ENCODE assay signal across 6 worm cellular contexts in the genomic region with DNA sequence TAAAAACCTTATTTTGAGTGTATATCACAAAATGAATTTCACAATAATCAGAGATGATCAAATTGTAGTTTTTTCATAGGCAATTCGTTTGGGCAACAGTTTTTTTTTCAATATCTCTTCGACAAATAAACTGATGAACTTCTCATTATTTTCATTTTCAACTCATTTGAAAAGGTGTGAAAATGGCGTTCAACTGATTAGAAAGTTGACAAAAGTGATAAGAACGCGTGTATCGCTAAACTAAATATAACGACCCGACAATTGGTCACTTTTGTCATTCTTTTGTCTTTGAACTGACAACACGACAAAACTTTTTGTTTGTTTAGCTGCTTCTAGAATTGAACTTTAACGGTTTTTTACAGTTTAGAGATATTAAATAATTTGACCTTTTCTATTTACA.
TF ChIP-seq lines count a peak whose summit lies in the region.

No protein-coding gene starts in this region.

TF ChIP-seq in whole organism, L1 larva, 84 proteins besides CTCF, POLR2A, EP300 and RAD21:
- peak; percentile 5 for TF ChIP-seq elt-2 (tag; optimal IDR thresholded peaks at IDR 0.05; lab: Kevin White, UChicago)
- TF ChIP-seq dpl-1 (GFP tag; optimal IDR thresholded peaks at IDR 0.05; lab: Kevin White, UChicago) = no peak

TF ChIP-seq in whole organism, L2 larva, 48 proteins besides CTCF, POLR2A, EP300 and RAD21:
- TF ChIP-seq dmd-4 (tag; optimal IDR thresholded peaks at IDR 0.05; lab: Kevin White, UChicago) (no peak), alr-1 (tag; optimal IDR thresholded peaks at IDR 0.05; lab: Kevin White, UChicago) (no peak), nhr-129 (tag; optimal IDR thresholded peaks at IDR 0.05; lab: Kevin White, UChicago) (no peak), ceh-82 (tag; optimal IDR thresholded peaks at IDR 0.05; lab: Kevin White, UChicago) (no peak), fos-1 (tag; optimal IDR thresholded peaks at IDR 0.05; lab: Kevin White, UChicago) (peak; percentile 53), nhr-25 (tag; optimal IDR thresholded peaks at IDR 0.05; lab: Kevin White, UChicago) (no peak)

TF ChIP-seq in whole organism, L3 larva, 47 proteins besides CTCF, POLR2A, EP300 and RAD21:
- no peak for TF ChIP-seq nhr-43 (tag; optimal IDR thresholded peaks at IDR 0.05; lab: Kevin White, UChicago; ENCODE audit: poor library complexity, severe bottlenecking)
- TF ChIP-seq elt-2 (tag; optimal IDR thresholded peaks at IDR 0.05; lab: Kevin White, UChicago) = peak; percentile 64
- TF ChIP-seq pqm-1 (tag; optimal IDR thresholded peaks at IDR 0.05; lab: Kevin White, UChicago) = peak; percentile 39
- peak; percentile 73 for TF ChIP-seq pha-4 (tag; optimal IDR thresholded peaks at IDR 0.05; lab: Kevin White, UChicago)

TF ChIP-seq in whole organism, L4 larva, 104 proteins besides CTCF, POLR2A, EP300 and RAD21:
- TF ChIP-seq snpc-1.2 (GFP tag; IDR thresholded peaks at IDR 0.05; lab: Robert Waterston, UW) = no peak
- TF ChIP-seq dmd-6 (GFP tag; IDR thresholded peaks at IDR 0.05; lab: Robert Waterston, UW) = peak; percentile 30; the same call in 1 of the 2 replicates
- TF ChIP-seq ztf-11 (tag; optimal IDR thresholded peaks at IDR 0.05; lab: Kevin White, UChicago) = no peak
- TF ChIP-seq pqm-1 (tag; optimal IDR thresholded peaks at IDR 0.05; lab: Kevin White, UChicago) = peak; percentile 47
- no peak for TF ChIP-seq ZK546.5 (tag; optimal IDR thresholded peaks at IDR 0.05; lab: Kevin White, UChicago)
- TF ChIP-seq dve-1 (tag; optimal IDR thresholded peaks at IDR 0.05; lab: Kevin White, UChicago; ENCODE audit: insufficient read depth) = peak; percentile 13
- no peak for TF ChIP-seq F10B5.3 (tag; optimal IDR thresholded peaks at IDR 0.05; lab: Kevin White, UChicago)
- TF ChIP-seq cey-2 (tag; optimal IDR thresholded peaks at IDR 0.05; lab: Kevin White, UChicago; ENCODE audit: borderline replicate concordance, insufficient read depth) = no peak
- no peak for TF ChIP-seq spr-1 (tag; optimal IDR thresholded peaks at IDR 0.05; lab: Kevin White, UChicago)
- no peak for TF ChIP-seq Y48G9A.11 (GFP tag; IDR thresholded peaks at IDR 0.05; lab: Robert Waterston, UW)

TF ChIP-seq in whole organism, late embryonic, 69 proteins besides CTCF, POLR2A, EP300 and RAD21:
- peak; percentile 51 for TF ChIP-seq elt-2 (tag; optimal IDR thresholded peaks at IDR 0.05; lab: Kevin White, UChicago)
- TF ChIP-seq lin-11 (tag; optimal IDR thresholded peaks at IDR 0.05; lab: Kevin White, UChicago) = no peak
- no peak for TF ChIP-seq syd-9 (tag; optimal IDR thresholded peaks at IDR 0.05; lab: Kevin White, UChicago)
TF ChIP-seq in whole organism, late embryonic: peak in this region for 1.

TF ChIP-seq in whole organism, young adult, 124 proteins besides CTCF, POLR2A, EP300 and RAD21:
- no peak for TF ChIP-seq ceh-58 (GFP tag; IDR thresholded peaks at IDR 0.05; lab: Robert Waterston, UW)
- TF ChIP-seq nhr-80 (tag; optimal IDR thresholded peaks at IDR 0.05; lab: Kevin White, UChicago) = peak; percentile 28
